Fruit fly (Drosophila melanogaster): Measurements from ENCODE around the gene CG14285.

The CG14285 gene

dm6 chr3R:19071951-19072350 lies 47.1 kb downstream of the CG14285 start:
- TF ChIP-seq ttk (optimal IDR thresholded peaks at IDR 0.05) (no peak), Sin3A (optimal IDR thresholded peaks at IDR 0.05) (no peak), insv (optimal IDR thresholded peaks at IDR 0.05) (no peak), h (optimal IDR thresholded peaks at IDR 0.05) (no peak), psq (optimal IDR thresholded peaks at IDR 0.05) (no peak), Myc (optimal IDR thresholded peaks at IDR 0.05) (no peak)

dm6 chr3R:19073002-19073401 lies 48.1 kb downstream of the CG14285 start:
- TF ChIP-seq h (optimal IDR thresholded peaks at IDR 0.05) = no peak
- no peak for TF ChIP-seq ttk (optimal IDR thresholded peaks at IDR 0.05)
- no peak for TF ChIP-seq Myc (optimal IDR thresholded peaks at IDR 0.05)
- no peak for TF ChIP-seq Sin3A (optimal IDR thresholded peaks at IDR 0.05)
- no peak for TF ChIP-seq psq (optimal IDR thresholded peaks at IDR 0.05)
- TF ChIP-seq insv (optimal IDR thresholded peaks at IDR 0.05) = no peak

DNA sequence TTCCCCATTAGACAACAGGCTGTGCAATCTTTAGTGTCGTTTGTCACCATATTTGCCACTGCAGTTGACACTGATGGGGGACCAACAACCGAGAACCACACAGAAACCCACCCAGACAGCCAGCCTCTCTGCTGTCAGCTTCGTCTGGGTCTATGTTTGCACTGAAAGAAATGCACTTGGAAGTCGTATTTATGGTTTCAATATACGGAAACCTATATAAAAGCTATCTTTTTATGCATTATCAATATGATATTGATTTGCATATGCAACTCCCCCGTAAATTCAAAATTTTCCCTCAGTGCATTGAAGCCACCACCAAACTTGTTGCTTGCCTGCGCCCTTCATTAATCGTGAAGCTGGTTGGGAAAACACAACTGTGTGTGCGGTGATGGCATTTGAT lies 49.3 kb downstream of the CG14285 start:
- TF ChIP-seq insv (optimal IDR thresholded peaks at IDR 0.05) = no peak
- TF ChIP-seq Myc (optimal IDR thresholded peaks at IDR 0.05) = no peak
- TF ChIP-seq h (optimal IDR thresholded peaks at IDR 0.05) = no peak
- no peak for TF ChIP-seq psq (optimal IDR thresholded peaks at IDR 0.05)
- TF ChIP-seq Sin3A (optimal IDR thresholded peaks at IDR 0.05) = no peak
- no peak for TF ChIP-seq ttk (optimal IDR thresholded peaks at IDR 0.05)

- no peak for TF ChIP-seq h (optimal IDR thresholded peaks at IDR 0.05)
- no peak for TF ChIP-seq insv (optimal IDR thresholded peaks at IDR 0.05)
- TF ChIP-seq psq (optimal IDR thresholded peaks at IDR 0.05) = no peak
- TF ChIP-seq Myc (optimal IDR thresholded peaks at IDR 0.05) = no peak
- no peak for TF ChIP-seq Sin3A (optimal IDR thresholded peaks at IDR 0.05)
- TF ChIP-seq ttk (optimal IDR thresholded peaks at IDR 0.05) = no peak
Measured at dm6 chr3R:19075135-19075534, 50.2 kb downstream of the CG14285 start.
